Worm (Caenorhabditis elegans) whole organism, L4/young adult: Measurements from ENCODE around the gene fbxa-76.

ENCODE experiments used
- W03F9.2 ChIP-seq: fragments of 150-350 bp; optimal IDR thresholded peaks from 2 replicates; lab custom pipeline; 2014; ENCODE audit warnings: missing biosample characterization, missing genetic modification characterization
- dao-5 ChIP-seq: sonication (generic microtip); optimal IDR thresholded peaks from 2 replicates; lab custom pipeline; 2016; ENCODE audit warnings: missing genotype, missing genetic modification characterization, moderate library complexity, missing compliant biosample characterization
- him-1 ChIP-seq: sonication (generic microtip); optimal IDR thresholded peaks from 2 replicates; lab custom pipeline; 2016; ENCODE audit warnings: missing genotype, missing genetic modification reagents, missing genetic modification characterization, missing compliant biosample characterization

- TF ChIP-seq him-1 (tag; lab: Kevin White, UChicago) (no peak), dao-5 (tag; lab: Kevin White, UChicago) (no peak), W03F9.2 (tag; lab: Kevin White, UChicago) (no peak)
These were observed 22.7 kb downstream of the fbxa-76 start for ce11 chrIII:1226256-1226655.
